Worm (Caenorhabditis elegans): Measurements from ENCODE around the gene daf-7.

The daf-7 gene

DNA sequence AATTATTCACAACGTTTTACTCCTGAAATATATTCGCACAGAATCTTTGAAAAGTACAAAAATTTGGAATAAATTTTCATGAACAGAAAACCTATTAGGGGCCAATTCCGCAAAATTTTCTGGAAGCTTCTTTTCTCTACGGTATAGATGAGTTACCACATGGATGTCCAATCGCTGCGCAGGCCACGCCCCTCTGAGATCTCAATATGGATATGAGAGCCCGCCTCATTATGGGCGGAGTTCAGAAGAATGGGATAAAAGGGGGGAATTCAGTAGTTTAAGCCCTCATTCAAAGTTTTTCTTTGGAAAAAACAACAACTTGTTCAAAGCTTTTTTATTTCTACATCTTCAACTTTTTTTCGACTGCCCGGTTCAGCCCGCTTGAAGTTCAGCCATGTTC, at the start of gene daf-7:
Gene daf-7 (plus strand): TSS at position 301 of the 400 bp plus-strand sequence.
- TF ChIP-seq lin-29 (GFP tag; IDR thresholded peaks at IDR 0.05) (no peak), php-3 (GFP tag; IDR thresholded peaks at IDR 0.05) (no peak), aha-1 (tag) (peak; percentile 65), skn-1 (tag; optimal IDR thresholded peaks at IDR 0.05) (no peak)

DNA sequence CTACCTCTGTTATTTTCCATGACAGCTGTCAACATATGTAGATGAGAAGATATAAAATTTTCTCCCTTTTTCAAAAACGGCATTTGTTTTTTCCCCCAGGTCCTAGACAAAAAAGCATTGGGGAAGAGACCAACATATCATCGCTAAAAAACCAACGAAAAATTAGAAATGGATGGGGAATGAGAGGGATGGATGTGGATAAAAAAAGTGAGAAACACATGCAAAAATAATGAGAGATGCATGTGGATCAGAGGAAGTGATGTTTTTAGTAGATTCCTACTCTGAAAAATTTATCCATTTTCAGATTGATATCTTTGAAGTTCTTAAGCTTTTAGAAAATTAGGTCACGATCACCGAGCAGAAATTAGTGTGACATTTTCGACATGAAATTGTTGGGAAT, 49.1 kb upstream of the daf-7 start:
- TF ChIP-seq egl-43 (GFP tag; IDR thresholded peaks at IDR 0.05) (no peak), dpl-1 (GFP tag; optimal IDR thresholded peaks at IDR 0.05) (no peak), mep-1 (tag; optimal IDR thresholded peaks at IDR 0.05) (no peak), ztf-11 (tag; optimal IDR thresholded peaks at IDR 0.05) (no peak), nhr-77 (tag; optimal IDR thresholded peaks at IDR 0.05) (no peak), nhr-25 (tag; optimal IDR thresholded peaks at IDR 0.05; ENCODE audit: borderline replicate concordance, insufficient read depth) (no peak), pha-4 (GFP tag; IDR thresholded peaks at IDR 0.05) (no peak), pha-4 (tag; optimal IDR thresholded peaks at IDR 0.05) (no peak), F44E2.7 (GFP tag; IDR thresholded peaks at IDR 0.05) (no peak), hlh-11 (tag; optimal IDR thresholded peaks at IDR 0.05) (no peak), tra-1 (GFP tag; IDR thresholded peaks at IDR 0.05) (no peak), zfp-2 (tag; optimal IDR thresholded peaks at IDR 0.05) (no peak), aly-2 (tag; optimal IDR thresholded peaks at IDR 0.05) (no peak), arid-1 (GFP tag; conservative IDR thresholded peaks at IDR 0.05) (no peak), dmd-9 (GFP tag; IDR thresholded peaks at IDR 0.05) (no peak), lin-13 (GFP tag; optimal IDR thresholded peaks at IDR 0.05) (no peak), ceh-82 (tag; optimal IDR thresholded peaks at IDR 0.05) (no peak), ceh-20 (GFP tag; IDR thresholded peaks at IDR 0.05) (no peak), mdt-29 (GFP tag; IDR thresholded peaks at IDR 0.05) (no peak), unc-39 (tag; optimal IDR thresholded peaks at IDR 0.05) (no peak), duxl-1 (tag; optimal IDR thresholded peaks at IDR 0.05; ENCODE audit: poor library complexity) (no peak)

DNA sequence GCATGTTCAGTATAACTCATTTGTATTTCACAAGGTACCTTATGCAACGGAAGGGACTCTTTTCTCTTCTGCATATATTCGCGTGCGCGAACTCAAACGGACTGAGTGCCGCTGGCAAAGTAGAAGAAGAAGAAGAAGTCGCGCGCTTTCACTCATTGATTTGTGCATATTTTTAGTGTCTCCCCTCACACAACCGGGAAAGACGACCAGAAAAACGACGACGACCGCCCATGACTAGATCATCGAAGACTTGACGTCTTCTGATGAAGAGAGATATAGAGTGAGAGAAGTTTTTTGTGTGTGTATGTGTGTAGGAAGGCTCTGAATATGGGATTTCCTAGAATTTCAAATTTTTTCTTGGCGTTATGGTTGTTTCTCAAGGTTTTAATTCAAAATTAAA, 47.2 kb upstream of the daf-7 start:
- peak; percentile 31 for TF ChIP-seq mep-1 (tag; optimal IDR thresholded peaks at IDR 0.05)
- 0 out of 2 replicates have a peak, but pooled peaks have one; percentile 32 for TF ChIP-seq ctbp-1 (GFP tag; IDR thresholded peaks at IDR 0.05)
- TF ChIP-seq hmg-1.1 (GFP tag; IDR thresholded peaks at IDR 0.05): peak; percentile 50; the same call in 1 of the 2 replicates
- TF ChIP-seq spr-3 (GFP tag; optimal IDR thresholded peaks at IDR 0.05): no peak
- TF ChIP-seq daf-19 (GFP tag; conservative IDR thresholded peaks at IDR 0.05): 0 out of 2 replicates have a peak, but pooled peaks have one; percentile 16
- peak; percentile 86 for TF ChIP-seq fkh-10 (GFP tag; optimal IDR thresholded peaks at IDR 0.05)
- peak in 1 of 2 experiments; percentile 52 for TF ChIP-seq lsy-2 (tag; optimal IDR thresholded peaks at IDR 0.05)
- 0 out of 2 replicates have a peak, but pooled peaks have one; percentile 25 for TF ChIP-seq egl-43 (GFP tag; IDR thresholded peaks at IDR 0.05)
- no peak for TF ChIP-seq pha-4 (GFP tag; IDR thresholded peaks at IDR 0.05)
- no peak for TF ChIP-seq pha-4 (tag; optimal IDR thresholded peaks at IDR 0.05)
- peak; percentile 13 for TF ChIP-seq hlh-30 (tag; optimal IDR thresholded peaks at IDR 0.05; ENCODE audit: insufficient read depth)
- peak; percentile 53 for TF ChIP-seq aha-1 (tag)
- peak; percentile 57 for TF ChIP-seq rbr-2 (tag; optimal IDR thresholded peaks at IDR 0.05)
- TF ChIP-seq R02D3.7 (tag; optimal IDR thresholded peaks at IDR 0.05): no peak

DNA sequence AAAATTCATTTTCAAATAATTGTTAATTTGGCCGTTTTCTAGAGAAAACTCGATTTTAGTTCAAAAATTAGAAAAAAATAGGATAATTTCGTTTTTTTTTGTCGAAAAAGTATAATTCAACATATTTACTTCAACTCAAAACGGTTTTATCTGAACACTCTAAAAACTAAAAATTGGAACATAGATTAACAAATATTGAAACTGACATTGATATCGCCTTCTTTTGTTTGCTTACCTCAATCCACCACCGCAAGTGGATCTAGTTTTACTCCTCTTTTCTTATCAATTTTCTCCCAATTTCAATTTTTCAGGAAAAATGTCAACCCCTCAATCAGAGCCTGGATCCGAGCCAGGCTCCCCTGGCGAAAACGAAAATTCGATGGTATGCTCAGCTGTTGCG, 46.8 kb upstream of the daf-7 start, which contains the start of gene ptl-1:
Gene ptl-1 (plus strand): TSS at position 301 of the 400 bp plus-strand sequence.
- no peak for TF ChIP-seq Y48G9A.11 (GFP tag; IDR thresholded peaks at IDR 0.05)
- TF ChIP-seq unc-62 (GFP tag; optimal IDR thresholded peaks at IDR 0.05 in 1 of 2): peak in 1 of 2 experiments; percentile 71
- no peak for TF ChIP-seq unc-62 (tag; optimal IDR thresholded peaks at IDR 0.05)
